Fruit fly (Drosophila melanogaster) whole organism, embryonic: ENCODE results near the gene Atg8b.

Source experiments
- B-H2 ChIP-seq: fragments of 200-800 bp; sonication (Bioruptor generic); optimal IDR thresholded peaks from 2 replicates; lab custom pipeline; 2018; ENCODE audit warnings: missing biosample characterization, mild to moderate bottlenecking, missing genetic modification characterization
- Bgb ChIP-seq: fragments of 200-800 bp; sonication (Bioruptor generic); IDR thresholded peaks from 2 replicates; pipeline ENCODE4 v1.3.6; 2022; ENCODE audit warnings: missing biosample characterization, missing genetic modification characterization; ENCODE audit not compliant: partially characterized antibody
- CG10267 ChIP-seq: fragments of 200-800 bp; sonication (Bioruptor generic); optimal IDR thresholded peaks from 2 replicates; lab custom pipeline; 2018; ENCODE audit warnings: missing biosample characterization, mild to moderate bottlenecking, missing genetic modification characterization, moderate library complexity
- CG10654 ChIP-seq: fragments of 200-800 bp; sonication (Bioruptor generic); optimal IDR thresholded peaks from 2 replicates; lab custom pipeline; 2016; ENCODE audit warnings: missing biosample characterization, missing genetic modification characterization
- CG12659 ChIP-seq: fragments of 200-800 bp; sonication (Bioruptor generic); optimal IDR thresholded peaks from 3 replicates; lab custom pipeline; 2017; ENCODE audit warnings: mild to moderate bottlenecking, missing biosample characterization, missing genetic modification reagents, missing genetic modification characterization
- CG13424 ChIP-seq: fragments of 200-800 bp; sonication (Bioruptor generic); optimal IDR thresholded peaks from 2 replicates; lab custom pipeline; 2019; ENCODE audit warnings: missing biosample characterization, mild to moderate bottlenecking, missing genetic modification characterization, moderate library complexity
- CG14710 ChIP-seq: fragments of 200-800 bp; sonication (Bioruptor generic); optimal IDR thresholded peaks from 3 replicates; lab custom pipeline; 2019; ENCODE audit warnings: missing biosample characterization, mild to moderate bottlenecking, missing genetic modification characterization, moderate library complexity
- CG14860 ChIP-seq: fragments of 200-800 bp; sonication (Bioruptor generic); IDR thresholded peaks from 3 replicates; pipeline ENCODE4 v1.3.6; 2022; ENCODE audit warnings: missing biosample characterization, missing genetic modification characterization; ENCODE audit not compliant: partially characterized antibody
- CG16813 ChIP-seq: fragments of 200-800 bp; sonication (Bioruptor generic); IDR thresholded peaks from 3 replicates; pipeline ENCODE4 v1.3.6; 2022; ENCODE audit warnings: missing biosample characterization, missing genetic modification characterization; ENCODE audit not compliant: partially characterized antibody
- CG17361 ChIP-seq: fragments of 200-800 bp; sonication (Bioruptor generic); IDR thresholded peaks from 3 replicates; pipeline ENCODE4 v1.3.6; 2022; ENCODE audit warnings: missing biosample characterization, missing genetic modification characterization
- CG17829 ChIP-seq: fragments of 200-800 bp; optimal IDR thresholded peaks from 2 replicates; lab custom pipeline; 2019; ENCODE audit warnings: missing biosample characterization, mild to moderate bottlenecking, missing genetic modification characterization, moderate library complexity
- CG18764 ChIP-seq: fragments of 200-800 bp; sonication (Bioruptor generic); optimal IDR thresholded peaks from 3 replicates; lab custom pipeline; 2016; ENCODE audit warnings: missing biosample characterization, missing genetic modification characterization
- CG2116 ChIP-seq: fragments of 200-800 bp; sonication (Bioruptor generic); optimal IDR thresholded peaks from 3 replicates; lab custom pipeline; 2018; ENCODE audit warnings: missing biosample characterization, mild to moderate bottlenecking, missing genetic modification characterization
- CG2120 ChIP-seq: fragments of 200-800 bp; sonication (Bioruptor generic); optimal IDR thresholded peaks from 3 replicates; lab custom pipeline; 2016; ENCODE audit warnings: missing biosample characterization, missing genetic modification characterization
- CG2129 ChIP-seq: fragments of 200-800 bp; sonication (Bioruptor generic); IDR thresholded peaks from 2 replicates; pipeline ENCODE4 v1.3.6; 2022; ENCODE audit warnings: missing biosample characterization, missing genetic modification characterization; ENCODE audit not compliant: partially characterized antibody
- CG2712 ChIP-seq: fragments of 200-800 bp; optimal IDR thresholded peaks from 3 replicates; lab custom pipeline; 2019; ENCODE audit warnings: missing biosample characterization, mild to moderate bottlenecking, missing genetic modification characterization, moderate library complexity
- CG30020 ChIP-seq: fragments of 200-800 bp; optimal IDR thresholded peaks from 2 replicates; lab custom pipeline; 2019; ENCODE audit warnings: missing biosample characterization, mild to moderate bottlenecking, missing genetic modification characterization, moderate library complexity
- CG32532 ChIP-seq: fragments of 200-800 bp; sonication (Bioruptor generic); IDR thresholded peaks from 2 replicates; pipeline ENCODE4 v1.3.6; 2022; ENCODE audit warnings: missing biosample characterization, missing genetic modification characterization
- CG34224 ChIP-seq: fragments of 200-800 bp; sonication (Bioruptor generic); IDR thresholded peaks from 3 replicates; pipeline ENCODE4 v1.3.6; 2022; ENCODE audit warnings: missing biosample characterization, missing genetic modification characterization; ENCODE audit not compliant: partially characterized antibody
- CG3847 ChIP-seq: fragments of 200-800 bp; sonication (Bioruptor generic); IDR thresholded peaks from 2 replicates; pipeline ENCODE4 v1.3.6; 2022; ENCODE audit warnings: missing biosample characterization, missing genetic modification characterization
- CG6791 ChIP-seq: fragments of 200-800 bp; sonication (Bioruptor generic); IDR thresholded peaks from 3 replicates; pipeline ENCODE4 v1.3.6; 2022; ENCODE audit warnings: missing biosample characterization, missing genetic modification characterization; ENCODE audit not compliant: partially characterized antibody
- CG7963 ChIP-seq: fragments of 200-800 bp; sonication (Bioruptor generic); IDR thresholded peaks from 3 replicates; pipeline ENCODE4 v1.3.6; 2022; ENCODE audit warnings: missing biosample characterization, missing genetic modification characterization; ENCODE audit not compliant: partially characterized antibody
- CG8089 ChIP-seq: fragments of 200-800 bp; sonication (Bioruptor generic); optimal IDR thresholded peaks from 3 replicates; lab custom pipeline; 2016; ENCODE audit warnings: missing biosample characterization, missing genetic modification characterization
- CG8290 ChIP-seq, 3 experiments: fragments of 200-800 bp; sonication (Bioruptor generic); optimal IDR thresholded peaks; 2 replicates each; lab custom pipeline; 2016 to 2019; ENCODE audit warnings: missing biosample characterization in 3 of 3, missing genetic modification characterization in 3 of 3, mild to moderate bottlenecking in 2 of 3, moderate library complexity in 1 of 3
- CG9932 ChIP-seq: fragments of 200-800 bp; sonication (Bioruptor generic); IDR thresholded peaks from 2 replicates; pipeline ENCODE4 v1.3.6; 2022; ENCODE audit warnings: missing biosample characterization, missing genetic modification characterization
- CoRest ChIP-seq: fragments of 200-800 bp; sonication (Bioruptor generic); optimal IDR thresholded peaks from 3 replicates; lab custom pipeline; 2018; ENCODE audit warnings: missing biosample characterization, mild to moderate bottlenecking, missing genetic modification characterization, moderate library complexity
- Elba2 ChIP-seq: fragments of 200-800 bp; sonication (Bioruptor generic); optimal IDR thresholded peaks from 3 replicates; lab custom pipeline; 2016; ENCODE audit warnings: missing biosample characterization, missing genetic modification characterization
- Ets97D ChIP-seq: fragments of 200-800 bp; sonication (Bioruptor generic); optimal IDR thresholded peaks from 3 replicates; lab custom pipeline; 2016; ENCODE audit warnings: missing biosample characterization, missing genetic modification characterization
- HmgZ ChIP-seq: fragments of 200-800 bp; sonication (Bioruptor generic); optimal IDR thresholded peaks from 2 replicates; lab custom pipeline; 2018; ENCODE audit warnings: missing biosample characterization, mild to moderate bottlenecking, missing genetic modification characterization
- Myb ChIP-seq: fragments of 200-800 bp; sonication (Bioruptor generic); optimal IDR thresholded peaks from 2 replicates; lab custom pipeline; 2016; ENCODE audit warnings: missing biosample characterization, missing genetic modification characterization
- Sry-δ ChIP-seq: fragments of 200-800 bp; sonication (Bioruptor generic); optimal IDR thresholded peaks from 2 replicates; lab custom pipeline; 2016; ENCODE audit warnings: missing biosample characterization, missing genetic modification characterization
- Vsx1 ChIP-seq: fragments of 200-800 bp; sonication (Bioruptor generic); optimal IDR thresholded peaks from 2 replicates; lab custom pipeline; 2017; ENCODE audit warnings: missing biosample characterization, mild to moderate bottlenecking, missing genetic modification characterization, missing genetic modification reagents
- YL-1 ChIP-seq: fragments of 200-800 bp; sonication (Bioruptor generic); optimal IDR thresholded peaks from 3 replicates; lab custom pipeline; 2017; ENCODE audit warnings: missing biosample characterization, mild to moderate bottlenecking, missing genetic modification characterization
- bsh ChIP-seq, 2 experiments: fragments of 200-800 bp; sonication (Bioruptor generic); optimal IDR thresholded peaks; 2 replicates each; lab custom pipeline; 2017 to 2018; ENCODE audit warnings: mild to moderate bottlenecking in 2 of 2, missing biosample characterization in 2 of 2, missing genetic modification characterization in 2 of 2, moderate library complexity in 1 of 2
- dan ChIP-seq: fragments of 200-800 bp; sonication (Bioruptor generic); IDR thresholded peaks from 2 replicates; pipeline ENCODE4 v1.3.6; 2022; ENCODE audit warnings: missing biosample characterization, missing genetic modification characterization
- dati ChIP-seq: fragments of 200-800 bp; sonication (Bioruptor generic); IDR thresholded peaks from 2 replicates; pipeline ENCODE4 v1.3.6; 2022; ENCODE audit warnings: missing biosample characterization, missing genetic modification characterization
- gfzf ChIP-seq: fragments of 200-800 bp; sonication (Bioruptor generic); optimal IDR thresholded peaks from 2 replicates; lab custom pipeline; 2016; ENCODE audit warnings: missing biosample characterization, mild to moderate bottlenecking, missing genetic modification characterization, moderate library complexity
- knrl ChIP-seq: fragments of 200-800 bp; sonication (Bioruptor generic); IDR thresholded peaks from 3 replicates; pipeline ENCODE4 v1.3.6; 2022; ENCODE audit warnings: missing biosample characterization, missing genetic modification characterization; ENCODE audit not compliant: partially characterized antibody
- lilli ChIP-seq: fragments of 200-800 bp; sonication (Bioruptor generic); optimal IDR thresholded peaks from 3 replicates; lab custom pipeline; 2016; ENCODE audit warnings: missing biosample characterization, missing genetic modification characterization
- mam ChIP-seq: fragments of 200-800 bp; sonication (Bioruptor generic); optimal IDR thresholded peaks from 3 replicates; lab custom pipeline; 2016; ENCODE audit warnings: missing biosample characterization, missing genetic modification characterization
- onecut ChIP-seq: fragments of 200-800 bp; sonication (Bioruptor generic); IDR thresholded peaks from 2 replicates; pipeline ENCODE4 v1.3.6; 2022; ENCODE audit warnings: missing biosample characterization, missing genetic modification characterization
- pzg ChIP-seq: fragments of 200-800 bp; sonication (Bioruptor generic); optimal IDR thresholded peaks from 3 replicates; lab custom pipeline; 2018; ENCODE audit warnings: missing biosample characterization, mild to moderate bottlenecking, missing genetic modification characterization, moderate library complexity
- row ChIP-seq: fragments of 200-800 bp; sonication (Bioruptor generic); IDR thresholded peaks from 3 replicates; pipeline ENCODE4 v1.3.6; 2022; ENCODE audit warnings: missing biosample characterization, missing genetic modification characterization
- tna ChIP-seq: fragments of 200-800 bp; sonication (Bioruptor generic); IDR thresholded peaks from 2 replicates; pipeline ENCODE4 v1.3.6; 2022; ENCODE audit warnings: missing biosample characterization, missing genetic modification characterization; ENCODE audit not compliant: partially characterized antibody
- unc-4 ChIP-seq: fragments of 200-800 bp; sonication (Bioruptor generic); IDR thresholded peaks from 2 replicates; pipeline ENCODE4 v1.3.6; 2022; ENCODE audit warnings: missing biosample characterization, missing genetic modification characterization; ENCODE audit not compliant: partially characterized antibody
- vnd ChIP-seq: fragments of 200-800 bp; sonication (Bioruptor generic); IDR thresholded peaks from 3 replicates; pipeline ENCODE4 v1.3.6; 2022; ENCODE audit warnings: missing biosample characterization, missing genetic modification characterization; ENCODE audit not compliant: partially characterized antibody
- vvl ChIP-seq: fragments of 200-800 bp; sonication (Bioruptor generic); IDR thresholded peaks from 2 replicates; pipeline ENCODE4 v1.3.6; 2022; ENCODE audit warnings: missing biosample characterization, missing genetic modification characterization
- zf30C ChIP-seq: fragments of 200-800 bp; sonication (Bioruptor generic); optimal IDR thresholded peaks from 3 replicates; lab custom pipeline; 2018; ENCODE audit warnings: missing biosample characterization, mild to moderate bottlenecking, missing genetic modification characterization

The Atg8b gene

dm6 chr3R:17686875-17687274 lies 38.0 kb downstream of the Atg8b start, which contains the start of gene CG31249 (continued):
- peak; percentile 69 for TF ChIP-seq Sry-δ
- no peak for TF ChIP-seq CG10654
- peak; percentile 54; the same call in 1 of the 2 replicates for TF ChIP-seq CG9932 (GFP tag; lab: Robert Waterston, UW)
- peak; percentile 4 for TF ChIP-seq CG2712
- TF ChIP-seq CG14710 (tag; lab: Kevin White, UChicago), result peak; percentile 18
- peak; percentile 15 for TF ChIP-seq CG10267 (tag; lab: Kevin White, UChicago)
- peak; percentile 57 for TF ChIP-seq pzg (GFP tag; lab: Kevin White, UChicago)
- TF ChIP-seq CG18764 (GFP tag; lab: Kevin White, UChicago), result no peak
- TF ChIP-seq Elba2 (GFP tag; lab: Kevin White, UChicago), result peak; percentile 60
- peak; percentile 84 for TF ChIP-seq unc-4
- no peak for TF ChIP-seq Vsx1
- peak; percentile 53; the same call in 2 of the 3 replicates for TF ChIP-seq knrl (GFP tag; lab: Robert Waterston, UW)
- peak; percentile 9 for TF ChIP-seq Ets97D
- peak; percentile 51 for TF ChIP-seq CG2129
- peak; percentile 22; the same call in 1 of the 2 replicates for TF ChIP-seq CG3847 (GFP tag; lab: Robert Waterston, UW)
- TF ChIP-seq lilli (GFP tag; lab: Kevin White, UChicago), result peak; percentile 44
- peak; percentile 42 for TF ChIP-seq onecut (GFP tag; lab: Robert Waterston, UW)
- peak; percentile 29 for TF ChIP-seq CG17829 (tag; lab: Kevin White, UChicago)
- TF ChIP-seq B-H2 (GFP tag; lab: Kevin White, UChicago), result peak; percentile 37
- no peak for TF ChIP-seq dan (GFP tag; lab: Robert Waterston, UW)
- peak; percentile 39; the same call in 1 of the 2 replicates for TF ChIP-seq vvl (GFP tag; lab: Robert Waterston, UW)
- TF ChIP-seq CG17361 (GFP tag; lab: Robert Waterston, UW), result no peak
- TF ChIP-seq CoRest (tag; lab: Kevin White, UChicago), result peak; percentile 26
- peak; percentile 21 for TF ChIP-seq zf30C
- TF ChIP-seq CG34224 (GFP tag; lab: Robert Waterston, UW), result peak; percentile 83
- TF ChIP-seq CG8089 (GFP tag; lab: Kevin White, UChicago), result no peak
- peak; percentile 33 for TF ChIP-seq CG30020 (tag; lab: Kevin White, UChicago)
- TF ChIP-seq CG14860 (GFP tag; lab: Robert Waterston, UW), result 0 out of 3 replicates have a peak, but pooled peaks have one; percentile 40
- TF ChIP-seq Myb (GFP tag; lab: Kevin White, UChicago), result peak; percentile 12
- TF ChIP-seq HmgZ (tag; lab: Kevin White, UChicago), result peak; percentile 8
- peak; percentile 32; the same call in 1 of the 3 replicates for TF ChIP-seq vnd (GFP tag; lab: Robert Waterston, UW)
- no peak for TF ChIP-seq bsh (GFP tag; optimal IDR thresholded peaks at IDR 0.05; lab: Kevin White, UChicago)
- TF ChIP-seq gfzf (GFP tag; lab: Kevin White, UChicago), result peak; percentile 18
- TF ChIP-seq Bgb, result peak; percentile 80
- 0 out of 3 replicates have a peak, but pooled peaks have one; percentile 45 for TF ChIP-seq CG7963 (GFP tag; lab: Robert Waterston, UW)
- TF ChIP-seq CG13424, result peak; percentile 49
- TF ChIP-seq mam (GFP tag; lab: Kevin White, UChicago), result no peak
- peak; percentile 79 for TF ChIP-seq CG6791 (GFP tag; lab: Robert Waterston, UW)
- TF ChIP-seq CG2116 (GFP tag; lab: Kevin White, UChicago), result peak; percentile 43
- peak; percentile 13 for TF ChIP-seq CG8290 (GFP tag; optimal IDR thresholded peaks at IDR 0.05; lab: Kevin White, UChicago)
- TF ChIP-seq CG8290 (tag; optimal IDR thresholded peaks at IDR 0.05; lab: Kevin White, UChicago), result no peak
- TF ChIP-seq row (GFP tag; lab: Robert Waterston, UW), result peak; percentile 79
- peak; percentile 54 for TF ChIP-seq CG2120 (GFP tag; lab: Kevin White, UChicago)
- TF ChIP-seq tna (GFP tag; lab: Robert Waterston, UW), result peak; percentile 62
- peak; percentile 34 for TF ChIP-seq YL-1 (GFP tag; lab: Kevin White, UChicago)
- TF ChIP-seq CG12659 (GFP tag; lab: Kevin White, UChicago), result peak; percentile 69
- TF ChIP-seq CG16813 (GFP tag; lab: Robert Waterston, UW), result peak; percentile 65
- TF ChIP-seq CG32532 (GFP tag; lab: Robert Waterston, UW), result peak; percentile 40; the same call in 1 of the 2 replicates
- no peak for TF ChIP-seq dati (GFP tag; lab: Robert Waterston, UW)
